Worm (Caenorhabditis elegans): Measurements from ENCODE around the gene ceh-24.

DNA sequence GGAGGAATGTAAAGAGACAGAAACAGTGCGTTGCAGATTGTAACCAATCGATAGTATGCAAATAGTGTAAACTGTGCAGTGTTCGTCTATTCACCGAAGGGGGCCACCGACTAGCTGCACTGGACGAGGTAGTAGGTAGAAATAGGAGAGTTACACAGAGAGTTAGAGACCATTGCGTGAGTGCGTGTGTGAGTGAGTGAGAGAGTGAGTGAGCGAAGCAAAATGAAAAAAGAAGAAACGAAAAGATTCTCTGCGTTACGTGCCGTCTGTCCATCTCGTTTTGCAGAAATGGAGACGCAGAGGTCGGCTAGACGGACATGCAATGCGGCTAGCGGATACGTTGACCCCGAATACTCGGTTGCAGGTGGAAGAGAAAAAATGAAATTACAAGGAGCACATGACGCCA lies 4.6 kb upstream of the ceh-24 start:
- TF ChIP-seq hmg-4 (GFP tag; optimal IDR thresholded peaks at IDR 0.05) (peak; percentile 88), flt-1 (GFP tag; IDR thresholded peaks at IDR 0.05) (no peak), ama-1 (optimal IDR thresholded peaks at IDR 0.05) (no peak), tbx-37 (GFP tag; conservative IDR thresholded peaks at IDR 0.05) (no peak), scrt-1 (GFP tag; IDR thresholded peaks at IDR 0.05) (no peak), hmbx-1 (tag; optimal IDR thresholded peaks at IDR 0.05) (no peak), tbx-11 (GFP tag; IDR thresholded peaks at IDR 0.05) (no peak), ets-7 (tag; optimal IDR thresholded peaks at IDR 0.05) (no peak), pes-1 (GFP tag; IDR thresholded peaks at IDR 0.05) (no peak)
